Worm (Caenorhabditis elegans) whole organism, late embryonic: ENCODE data around the gene gly-11.

Experiments used
- C08G9.2 ChIP-seq: sonication (generic microtip); optimal IDR thresholded peaks from 2 replicates; lab custom pipeline; 2016; ENCODE audit warnings: mild to moderate bottlenecking, missing genetic modification characterization, moderate library complexity, missing compliant biosample characterization
- F13H6.1 ChIP-seq: sonication (generic microtip); optimal IDR thresholded peaks from 2 replicates; lab custom pipeline; 2016; ENCODE audit warnings: missing genetic modification characterization, missing compliant biosample characterization
- K02D7.2 ChIP-seq: sonication (generic microtip); optimal IDR thresholded peaks from 2 replicates; lab custom pipeline; 2017; ENCODE audit warnings: mild to moderate bottlenecking, missing genetic modification characterization, missing compliant biosample characterization
- Y22D7AL.16 ChIP-seq: sonication (generic microtip); optimal IDR thresholded peaks from 2 replicates; lab custom pipeline; 2016; ENCODE audit warnings: missing genetic modification characterization, missing compliant biosample characterization
- ama-1 ChIP-seq: fragments of 150-350 bp; optimal IDR thresholded peaks from 2 replicates; lab custom pipeline; 2014
- ceh-18 ChIP-seq: sonication (generic microtip); optimal IDR thresholded peaks from 2 replicates; lab custom pipeline; 2016; ENCODE audit warnings: missing genetic modification characterization, missing compliant biosample characterization
- ceh-19 ChIP-seq: fragments of 200-800 bp; sonication (Bioruptor generic); optimal IDR thresholded peaks from 2 replicates; lab custom pipeline; 2018; ENCODE audit warnings: mild to moderate bottlenecking, missing genetic modification characterization, missing compliant biosample characterization
- ceh-34 ChIP-seq: sonication (generic microtip); optimal IDR thresholded peaks from 2 replicates; lab custom pipeline; 2016; ENCODE audit warnings: mild to moderate bottlenecking, missing genetic modification characterization, missing compliant biosample characterization
- ceh-48 ChIP-seq: sonication (generic microtip); optimal IDR thresholded peaks from 2 replicates; lab custom pipeline; 2016; ENCODE audit warnings: missing genetic modification characterization, inconsistent platforms, missing compliant biosample characterization
- ceh-6 ChIP-seq: fragments of 200-800 bp; sonication (Bioruptor generic); optimal IDR thresholded peaks from 2 replicates; lab custom pipeline; 2018; ENCODE audit warnings: mild to moderate bottlenecking, missing genetic modification characterization, missing compliant biosample characterization
- che-1 ChIP-seq: sonication (generic microtip); optimal IDR thresholded peaks from 2 replicates; lab custom pipeline; 2016; ENCODE audit warnings: mild to moderate bottlenecking, missing genetic modification characterization, missing compliant biosample characterization
- dmd-4 ChIP-seq: sonication (generic microtip); optimal IDR thresholded peaks from 2 replicates; lab custom pipeline; 2016; ENCODE audit warnings: borderline replicate concordance, missing genetic modification characterization, missing compliant biosample characterization
- dve-1 ChIP-seq: sonication (generic microtip); optimal IDR thresholded peaks from 2 replicates; lab custom pipeline; 2017; ENCODE audit warnings: antibody characterized with exemption, mild to moderate bottlenecking, missing genetic modification characterization, missing compliant biosample characterization
- elt-4 ChIP-seq: sonication (generic microtip); optimal IDR thresholded peaks from 2 replicates; lab custom pipeline; 2016; ENCODE audit warnings: missing genetic modification characterization, missing compliant biosample characterization
- ets-4 ChIP-seq: sonication (generic microtip); optimal IDR thresholded peaks from 2 replicates; lab custom pipeline; 2016; ENCODE audit warnings: missing genetic modification characterization, missing compliant biosample characterization
- eyg-1 ChIP-seq: sonication (generic microtip); optimal IDR thresholded peaks from 2 replicates; lab custom pipeline; 2016; ENCODE audit warnings: missing genotype, missing genetic modification characterization, missing compliant biosample characterization
- fkh-6 ChIP-seq: sonication (generic microtip); optimal IDR thresholded peaks from 2 replicates; lab custom pipeline; 2016; ENCODE audit warnings: missing genetic modification characterization, missing compliant biosample characterization
- gmeb-2 ChIP-seq: sonication (generic microtip); optimal IDR thresholded peaks from 2 replicates; lab custom pipeline; 2016; ENCODE audit warnings: missing genetic modification characterization, inconsistent platforms, missing compliant biosample characterization
- hlh-13 ChIP-seq: fragments of 200-800 bp; sonication (Bioruptor generic); optimal IDR thresholded peaks from 2 replicates; lab custom pipeline; 2018; ENCODE audit warnings: mild to moderate bottlenecking, missing genetic modification characterization, missing compliant biosample characterization
- hlh-30 ChIP-seq: sonication (generic microtip); optimal IDR thresholded peaks from 2 replicates; lab custom pipeline; 2017; ENCODE audit warnings: antibody characterized with exemption, missing genetic modification characterization, missing compliant biosample characterization; ENCODE audit not compliant: insufficient read depth
- hlh-6 ChIP-seq: sonication (generic microtip); optimal IDR thresholded peaks from 2 replicates; lab custom pipeline; 2016; ENCODE audit warnings: missing genotype, missing genetic modification characterization, missing compliant biosample characterization
- nhr-11 ChIP-seq: fragments of 150-350 bp; optimal IDR thresholded peaks from 2 replicates; lab custom pipeline; 2014; ENCODE audit warnings: missing biosample characterization, missing genetic modification characterization
- odd-2 ChIP-seq: sonication (generic microtip); optimal IDR thresholded peaks from 2 replicates; lab custom pipeline; 2017; ENCODE audit warnings: antibody characterized with exemption, mild to moderate bottlenecking, missing genetic modification characterization, missing compliant biosample characterization
- pax-1 ChIP-seq: fragments of 150-350 bp; optimal IDR thresholded peaks from 2 replicates; lab custom pipeline; 2014; ENCODE audit warnings: missing biosample characterization, missing genetic modification characterization
- pha-2 ChIP-seq: sonication (generic microtip); optimal IDR thresholded peaks from 2 replicates; lab custom pipeline; 2017; ENCODE audit warnings: mild to moderate bottlenecking, missing genetic modification characterization, missing compliant biosample characterization
- pqm-1 ChIP-seq: sonication (generic microtip); optimal IDR thresholded peaks from 2 replicates; lab custom pipeline; 2016; ENCODE audit warnings: missing genetic modification characterization, missing compliant biosample characterization
- pros-1 ChIP-seq: fragments of 150-350 bp; optimal IDR thresholded peaks from 2 replicates; lab custom pipeline; 2014; ENCODE audit warnings: missing biosample characterization, missing genetic modification reagents, missing genetic modification characterization
- ref-2 ChIP-seq: sonication (generic microtip); optimal IDR thresholded peaks from 2 replicates; lab custom pipeline; 2016; ENCODE audit warnings: missing genetic modification characterization, missing compliant biosample characterization
- sdc-2 ChIP-seq: sonication (generic microtip); optimal IDR thresholded peaks from 2 replicates; lab custom pipeline; 2016; ENCODE audit warnings: missing genotype, missing genetic modification characterization, missing compliant biosample characterization
- sox-4 ChIP-seq: sonication (generic microtip); optimal IDR thresholded peaks from 2 replicates; lab custom pipeline; 2017; ENCODE audit warnings: mild to moderate bottlenecking, missing genetic modification characterization, inconsistent platforms, missing compliant biosample characterization
- syd-9 ChIP-seq: sonication (generic microtip); optimal IDR thresholded peaks from 2 replicates; lab custom pipeline; 2016; ENCODE audit warnings: mild to moderate bottlenecking, missing genetic modification characterization, moderate library complexity, missing compliant biosample characterization
- unc-3 ChIP-seq, 2 experiments: fragments of 200-800 bp in 1 of 2; sonication (Bioruptor generic) in 1 of 2; sonication (generic microtip) in 1 of 2; conservative IDR thresholded peaks in 1 of 2; optimal IDR thresholded peaks in 1 of 2; 2 replicates each; pipeline versions ENCODE4 v1.3.6 to Lab custom; 2016 to 2022; ENCODE audit warnings: missing compliant biosample characterization in 2 of 2, missing genetic modification characterization in 2 of 2, missing genetic modification reagents in 1 of 2
- unc-42 ChIP-seq: sonication (generic microtip); optimal IDR thresholded peaks from 2 replicates; lab custom pipeline; 2016; ENCODE audit warnings: missing genotype, missing genetic modification characterization, missing compliant biosample characterization
- unc-55 ChIP-seq: sonication (generic microtip); optimal IDR thresholded peaks from 2 replicates; lab custom pipeline; 2017; ENCODE audit warnings: missing biosample characterization, missing genetic modification reagents, missing genetic modification characterization

Gene gly-11

DNA sequence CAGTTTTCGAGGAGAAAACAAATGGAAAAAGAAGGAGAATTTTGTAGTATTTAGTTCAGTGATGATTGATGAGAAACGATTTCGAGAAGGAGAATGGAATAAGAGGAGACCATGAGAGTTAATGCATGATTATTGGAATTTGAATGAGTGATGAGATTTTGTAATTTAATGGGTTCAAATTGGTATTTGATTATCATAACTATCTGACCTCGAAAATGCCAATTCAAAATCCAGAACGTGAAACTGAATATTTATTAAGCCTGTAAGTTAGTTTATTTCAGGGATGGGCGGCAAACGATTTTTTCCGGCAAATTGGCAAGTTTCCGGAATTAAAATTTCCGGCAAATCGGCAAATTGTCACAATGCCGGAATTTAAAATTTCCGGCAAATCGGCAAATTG lies 43.9 kb downstream of the gly-11 start:
- TF ChIP-seq unc-42 (tag; lab: Kevin White, UChicago) (no peak), elt-4 (tag; lab: Kevin White, UChicago) (no peak), ets-4 (no peak), pros-1 (tag; lab: Kevin White, UChicago) (no peak), gmeb-2 (tag; lab: Kevin White, UChicago) (no peak), ref-2 (tag; lab: Kevin White, UChicago) (no peak), odd-2 (tag; lab: Kevin White, UChicago) (no peak), Y22D7AL.16 (no peak), syd-9 (tag; lab: Kevin White, UChicago) (no peak), pax-1 (tag; lab: Kevin White, UChicago) (no peak), pqm-1 (tag; lab: Kevin White, UChicago) (no peak), hlh-13 (no peak), eyg-1 (tag; lab: Kevin White, UChicago) (no peak), pha-2 (tag; lab: Kevin White, UChicago) (no peak), ceh-48 (tag; lab: Kevin White, UChicago) (no peak), C08G9.2 (no peak), hlh-30 (no peak), che-1 (tag; lab: Kevin White, UChicago) (no peak), nhr-11 (tag; lab: Kevin White, UChicago) (no peak), dmd-4 (tag; lab: Kevin White, UChicago) (no peak)

DNA sequence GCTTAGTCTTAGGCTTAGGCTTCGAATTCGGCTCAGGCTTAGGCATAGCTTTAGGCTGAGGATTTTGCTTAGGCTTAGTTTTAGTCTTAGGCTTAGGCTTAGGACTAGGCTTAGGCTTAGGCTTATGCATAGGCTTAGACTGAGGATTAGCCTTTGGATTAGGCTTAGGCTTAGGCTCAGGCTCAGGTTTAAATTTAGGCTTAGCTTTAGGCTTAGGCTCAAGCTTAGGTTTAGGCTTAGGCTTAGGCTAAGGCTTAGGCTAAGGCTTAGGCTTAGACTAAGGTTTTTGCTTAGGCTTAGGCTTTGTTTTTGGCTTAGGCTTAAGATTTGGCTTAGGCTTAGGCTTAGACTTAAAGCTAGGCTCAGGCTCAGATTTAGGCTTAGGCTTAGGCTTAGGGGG lies 45.3 kb downstream of the gly-11 start:
- TF ChIP-seq K02D7.2 (tag; lab: Kevin White, UChicago) (peak; percentile 27), unc-42 (tag; lab: Kevin White, UChicago) (no peak), hlh-6 (tag; lab: Kevin White, UChicago) (no peak), che-1 (tag; lab: Kevin White, UChicago) (no peak), dve-1 (tag; lab: Kevin White, UChicago) (peak; percentile 98)

DNA sequence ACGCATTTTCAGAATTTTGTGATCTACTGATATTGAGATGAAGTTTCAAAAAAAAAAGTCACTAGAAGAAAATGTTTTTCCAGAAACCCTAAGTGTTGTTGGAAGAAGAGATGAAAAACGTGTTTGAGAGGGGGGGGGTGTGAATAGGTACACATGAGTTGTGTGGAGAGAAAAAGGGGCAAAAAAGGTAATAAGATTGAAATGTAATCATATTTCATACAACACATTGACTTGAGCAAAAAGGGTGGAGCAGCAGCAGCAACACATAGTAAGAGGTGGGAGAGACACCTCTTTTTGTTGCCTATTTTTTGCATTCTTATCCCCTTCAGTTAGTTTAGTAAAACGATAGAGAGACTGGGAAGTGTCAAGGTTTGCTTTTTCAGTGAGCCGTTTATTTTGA lies 46.3 kb downstream of the gly-11 start:
- TF ChIP-seq sdc-2 (tag; lab: Kevin White, UChicago), result no peak
- TF ChIP-seq unc-42 (tag; lab: Kevin White, UChicago), result peak; percentile 79

DNA sequence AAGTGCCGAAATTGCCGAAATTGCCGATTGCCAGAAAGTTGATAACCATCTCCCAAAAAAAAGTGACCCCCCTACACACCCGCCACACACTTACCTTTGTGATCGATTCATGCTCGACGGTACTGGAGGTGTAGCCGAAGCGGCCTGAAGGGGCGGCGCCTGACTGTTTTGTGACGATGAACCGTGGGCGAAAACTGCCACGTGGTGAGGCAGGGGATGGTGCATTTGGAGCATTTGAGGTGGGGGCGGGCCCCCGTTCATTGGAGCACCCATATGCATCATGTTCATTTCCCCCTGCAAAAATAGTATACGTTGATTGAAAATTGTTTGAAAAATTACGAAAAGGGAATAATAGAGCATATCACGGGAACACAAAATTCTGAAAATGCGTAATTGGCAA lies 47.0 kb downstream of the gly-11 start, which contains the start of gene Y75B8A.6:
Gene Y75B8A.6 (minus strand): TSS at position 292 of the 400 bp plus-strand sequence.
- TF ChIP-seq unc-3 (GFP tag; conservative IDR thresholded peaks at IDR 0.05; lab: Robert Waterston, UW) (no peak), unc-3 (tag; optimal IDR thresholded peaks at IDR 0.05; lab: Kevin White, UChicago) (no peak), sox-4 (tag; lab: Kevin White, UChicago) (no peak), K02D7.2 (tag; lab: Kevin White, UChicago) (no peak)

DNA sequence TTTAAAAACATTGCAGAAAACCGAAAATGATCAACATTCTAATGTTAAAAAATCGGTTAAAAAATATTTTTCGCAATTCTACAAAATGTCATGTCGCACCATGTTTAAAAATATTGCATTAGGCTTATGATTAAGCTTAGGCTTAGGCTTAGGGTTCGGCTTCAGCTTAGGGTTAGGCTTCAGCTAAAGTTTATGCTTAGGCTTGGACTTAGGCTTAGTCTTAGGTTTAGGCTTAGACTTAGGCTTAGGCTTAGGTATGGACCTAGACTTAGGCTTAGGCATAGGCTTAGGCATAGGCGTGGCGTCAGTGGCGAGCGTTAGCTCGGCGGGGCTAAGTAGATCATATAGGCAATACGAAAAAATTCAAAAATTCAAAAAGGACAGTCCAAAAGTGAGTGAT lies 52.7 kb downstream of the gly-11 start:
- no peak for TF ChIP-seq ceh-34 (tag; lab: Kevin White, UChicago)
- no peak for TF ChIP-seq ceh-19

DNA sequence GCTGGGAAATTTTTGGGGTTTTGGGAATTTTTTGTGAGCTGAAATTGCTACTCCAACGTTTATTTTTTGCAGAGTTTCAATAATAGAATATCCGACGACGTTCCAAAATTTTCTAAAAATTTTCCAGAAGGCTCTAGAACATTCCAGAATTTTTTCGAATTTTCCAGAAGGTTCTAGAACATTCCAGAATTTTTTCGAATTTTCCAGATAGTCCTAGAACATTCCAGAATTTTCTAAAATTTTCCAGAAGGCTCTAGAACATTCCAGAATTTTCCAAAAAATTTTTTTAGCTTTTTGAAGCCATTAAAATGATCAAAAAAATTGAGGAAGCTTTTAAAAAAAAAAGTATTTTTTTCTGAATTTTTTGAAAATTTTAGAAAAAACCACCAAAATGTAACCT lies 53.6 kb downstream of the gly-11 start:
- TF ChIP-seq ama-1 (no peak), pha-2 (tag; lab: Kevin White, UChicago) (no peak), eyg-1 (tag; lab: Kevin White, UChicago) (no peak), fkh-6 (tag; lab: Kevin White, UChicago) (no peak), ceh-18 (tag; lab: Kevin White, UChicago) (no peak), unc-55 (no peak), Y22D7AL.16 (no peak), dmd-4 (tag; lab: Kevin White, UChicago) (no peak), ceh-34 (tag; lab: Kevin White, UChicago) (no peak), gmeb-2 (tag; lab: Kevin White, UChicago) (no peak), syd-9 (tag; lab: Kevin White, UChicago) (no peak), ceh-19 (no peak), ceh-6 (GFP tag; lab: Kevin White, UChicago) (no peak), F13H6.1 (tag; lab: Kevin White, UChicago) (no peak)
- TF ChIP-seq, all 69 proteins: peak for 0
